Worm (Caenorhabditis elegans) whole organism, L2 larva: Measurements from ENCODE around the gene srh-206.
A peak's percentile ranks its signal among the peaks of the same experiment; 100 is the strongest.

Source experiments
- Y55F3AM.14 ChIP-seq: fragments of 200-800 bp; sonication (Bioruptor generic); optimal IDR thresholded peaks from 2 replicates; lab custom pipeline; 2018; ENCODE audit warnings: mild to moderate bottlenecking, missing genetic modification characterization, missing compliant biosample characterization
- ama-1 ChIP-seq: fragments of 150-350 bp; optimal IDR thresholded peaks from 2 replicates; lab custom pipeline; 2018; ENCODE audit warnings: inconsistent platforms
- crh-2 ChIP-seq: sonication (generic microtip); optimal IDR thresholded peaks from 2 replicates; lab custom pipeline; 2017; ENCODE audit warnings: missing biosample characterization, missing genetic modification characterization
- egl-27 ChIP-seq: sonication (generic microtip); optimal IDR thresholded peaks from 3 replicates; lab custom pipeline; 2017; ENCODE audit warnings: missing biosample characterization, missing genetic modification reagents, missing genetic modification characterization
- elt-1 ChIP-seq: fragments of 150-350 bp; optimal IDR thresholded peaks from 2 replicates; lab custom pipeline; 2014; ENCODE audit warnings: missing biosample characterization, missing genetic modification characterization
- fos-1 ChIP-seq: fragments of 150-350 bp; optimal IDR thresholded peaks from 2 replicates; lab custom pipeline; 2014; ENCODE audit warnings: missing biosample characterization, missing genetic modification characterization
- gmeb-1 ChIP-seq: fragments of 150-350 bp; optimal IDR thresholded peaks from 2 replicates; lab custom pipeline; 2014; ENCODE audit warnings: missing biosample characterization, missing genetic modification characterization
- lin-13 ChIP-seq: fragments of 150-350 bp; optimal IDR thresholded peaks from 2 replicates; lab custom pipeline; 2014; ENCODE audit warnings: missing biosample characterization, missing genetic modification reagents, missing genetic modification characterization
- lin-39 ChIP-seq: fragments of 150-350 bp; optimal IDR thresholded peaks from 2 replicates; lab custom pipeline; 2014; ENCODE audit warnings: missing biosample characterization, missing genetic modification reagents, missing genetic modification characterization
- lsy-2 ChIP-seq, 2 experiments: fragments of 150-350 bp in 1 of 2; sonication (generic microtip) in 1 of 2; optimal IDR thresholded peaks; 2 replicates each; lab custom pipeline; 2014 to 2017; ENCODE audit warnings: missing biosample characterization in 2 of 2, missing genetic modification characterization in 2 of 2
- mab-5 ChIP-seq: fragments of 150-350 bp; optimal IDR thresholded peaks from 2 replicates; lab custom pipeline; 2014; ENCODE audit warnings: missing biosample characterization, missing genetic modification characterization
- mbf-1 ChIP-seq: sonication (generic microtip); optimal IDR thresholded peaks from 2 replicates; lab custom pipeline; 2017; ENCODE audit warnings: missing biosample characterization, missing genetic modification characterization
- mdl-1 ChIP-seq, 2 experiments: fragments of 150-350 bp in 1 of 2; sonication (generic microtip) in 1 of 2; optimal IDR thresholded peaks; 2 replicates each; lab custom pipeline; 2017; ENCODE audit warnings: missing biosample characterization in 2 of 2, missing genetic modification characterization in 2 of 2
- nhr-10 ChIP-seq: sonication (generic microtip); optimal IDR thresholded peaks from 2 replicates; lab custom pipeline; 2017; ENCODE audit warnings: missing biosample characterization, missing genetic modification characterization
- nhr-11 ChIP-seq: fragments of 150-350 bp; optimal IDR thresholded peaks from 2 replicates; lab custom pipeline; 2014; ENCODE audit warnings: missing biosample characterization, missing genetic modification characterization
- nhr-12 ChIP-seq: fragments of 150-350 bp; optimal IDR thresholded peaks from 2 replicates; lab custom pipeline; 2014; ENCODE audit warnings: missing biosample characterization, missing genetic modification characterization
- nhr-129 ChIP-seq: fragments of 150-350 bp; optimal IDR thresholded peaks from 2 replicates; lab custom pipeline; 2014; ENCODE audit warnings: missing biosample characterization, missing genetic modification characterization
- nhr-237 ChIP-seq: fragments of 150-350 bp; optimal IDR thresholded peaks from 2 replicates; lab custom pipeline; 2014; ENCODE audit warnings: missing biosample characterization, missing genetic modification characterization
- nhr-25 ChIP-seq: fragments of 150-350 bp; sonication (generic microtip); optimal IDR thresholded peaks from 3 replicates; lab custom pipeline; 2014; ENCODE audit warnings: missing biosample characterization, missing genetic modification characterization
- nhr-77 ChIP-seq: fragments of 150-350 bp; optimal IDR thresholded peaks from 2 replicates; lab custom pipeline; 2014; ENCODE audit warnings: missing biosample characterization, missing genetic modification characterization
- sem-4 ChIP-seq: fragments of 150-350 bp; optimal IDR thresholded peaks from 2 replicates; lab custom pipeline; 2014; ENCODE audit warnings: missing biosample characterization, missing genetic modification reagents, missing genetic modification characterization
- sma-9 ChIP-seq, 2 experiments: fragments of 150-350 bp in 1 of 2; sonication (generic microtip) in 1 of 2; optimal IDR thresholded peaks; 2 replicates each; lab custom pipeline; 2014 to 2016; ENCODE audit warnings: missing genetic modification characterization in 2 of 2, mild to moderate bottlenecking in 1 of 2, missing biosample characterization in 1 of 2, missing compliant biosample characterization in 1 of 2, missing genetic modification reagents in 1 of 2, moderate library complexity in 1 of 2
- snpc-4 ChIP-seq: fragments of 150-350 bp; optimal IDR thresholded peaks from 2 replicates; lab custom pipeline; 2014; ENCODE audit warnings: missing biosample characterization, missing genetic modification characterization
- unc-39 ChIP-seq: fragments of 150-350 bp; optimal IDR thresholded peaks from 2 replicates; lab custom pipeline; 2014; ENCODE audit warnings: missing biosample characterization, missing genetic modification characterization
- unc-55 ChIP-seq: fragments of 150-350 bp; sonication (generic microtip); optimal IDR thresholded peaks from 3 replicates; lab custom pipeline; 2014; ENCODE audit warnings: missing biosample characterization, missing genetic modification reagents, missing genetic modification characterization
- unc-62 ChIP-seq: fragments of 150-350 bp; optimal IDR thresholded peaks from 2 replicates; lab custom pipeline; 2014; ENCODE audit warnings: missing biosample characterization, missing genetic modification reagents, missing genetic modification characterization
- ztf-11 ChIP-seq: sonication (generic microtip); optimal IDR thresholded peaks from 2 replicates; lab custom pipeline; 2017; ENCODE audit warnings: missing biosample characterization, missing genetic modification characterization

srh-206 gene

ce11 chrV:16911934-16912333 lies 42.7 kb downstream of the srh-206 start, which contains the start of gene nhr-116:
nhr-116 (plus strand) TSS chrV:16912234.
- TF ChIP-seq elt-1 (tag; lab: Kevin White, UChicago) (no peak), mdl-1 (tag; optimal IDR thresholded peaks at IDR 0.05; lab: Kevin White, UChicago) (no peak), ztf-11 (tag; lab: Kevin White, UChicago) (no peak), nhr-10 (tag; lab: Kevin White, UChicago) (no peak), mbf-1 (tag; lab: Kevin White, UChicago) (no peak), ama-1 (lab: Kevin White, UChicago) (no peak), unc-39 (tag; lab: Kevin White, UChicago) (no peak), nhr-12 (tag; lab: Kevin White, UChicago) (no peak), crh-2 (tag; lab: Kevin White, UChicago) (no peak)
- TF ChIP-seq, all 48 proteins: peak for 0

- TF ChIP-seq ztf-11 (tag; lab: Kevin White, UChicago), result no peak
- TF ChIP-seq fos-1 (tag; lab: Kevin White, UChicago), result peak; percentile 44
Observed at ce11 chrV:16911294-16911693, 43.4 kb downstream of the srh-206 start.

- TF ChIP-seq lin-13 (no peak), mbf-1 (tag; lab: Kevin White, UChicago) (no peak), unc-62 (GFP tag; lab: Kevin White, UChicago) (no peak), ama-1 (lab: Kevin White, UChicago) (no peak), nhr-129 (peak; percentile 6), ztf-11 (tag; lab: Kevin White, UChicago) (no peak), Y55F3AM.14 (GFP tag; lab: Kevin White, UChicago) (no peak), mab-5 (tag; lab: Kevin White, UChicago) (no peak), sma-9 (GFP tag; optimal IDR thresholded peaks at IDR 0.05; lab: Kevin White, UChicago) (peak; percentile 7), sma-9 (tag; optimal IDR thresholded peaks at IDR 0.05; lab: Kevin White, UChicago) (no peak), egl-27 (tag; lab: Kevin White, UChicago) (no peak), lsy-2 (tag; optimal IDR thresholded peaks at IDR 0.05; lab: Kevin White, UChicago) (no peak), fos-1 (tag; lab: Kevin White, UChicago) (no peak), nhr-237 (tag; lab: Kevin White, UChicago) (no peak), nhr-11 (tag; lab: Kevin White, UChicago) (no peak), nhr-77 (tag; lab: Kevin White, UChicago) (no peak), unc-55 (GFP tag; lab: Kevin White, UChicago) (peak; percentile 18)
Observed at ce11 chrV:16910864-16911263, 43.8 kb downstream of the srh-206 start.

ce11 chrV:16909871-16910270 lies 44.8 kb downstream of the srh-206 start, which contains the start of gene F09C6.16:
F09C6.16 (minus strand) TSS chrV:16909971.
- TF ChIP-seq sem-4 (no peak), ztf-11 (tag; lab: Kevin White, UChicago) (no peak), mbf-1 (tag; lab: Kevin White, UChicago) (no peak), nhr-10 (tag; lab: Kevin White, UChicago) (no peak), lin-39 (tag; lab: Kevin White, UChicago) (no peak), lsy-2 (tag; optimal IDR thresholded peaks at IDR 0.05; lab: Kevin White, UChicago) (no peak)

- TF ChIP-seq nhr-77 (tag; lab: Kevin White, UChicago) (no peak), nhr-129 (no peak), mdl-1 (tag; optimal IDR thresholded peaks at IDR 0.05; lab: Kevin White, UChicago) (no peak), ztf-11 (tag; lab: Kevin White, UChicago) (no peak), gmeb-1 (tag; lab: Kevin White, UChicago) (no peak), snpc-4 (no peak), egl-27 (tag; lab: Kevin White, UChicago) (no peak), nhr-25 (tag; lab: Kevin White, UChicago) (no peak)
Observed at ce11 chrV:16904612-16905011, 50.1 kb downstream of the srh-206 start, which contains the start of gene nhr-262. nhr-262 (plus strand) TSS chrV:16904912.
